Worm (Caenorhabditis elegans) whole organism, L3 larva: ENCODE data around the gene H04D03.7.

ENCODE experiments used
- elt-3 ChIP-seq, 3 experiments: fragments of 150-350 bp in 1 of 3; sonication (generic microtip) in 2 of 3; optimal IDR thresholded peaks; 2 replicates in 2 of 3; 4 replicates in 1 of 3; lab custom pipeline; 2014 to 2017; ENCODE audit warnings: missing biosample characterization in 3 of 3, missing genetic modification characterization in 3 of 3
- nhr-12 ChIP-seq: fragments of 150-350 bp; optimal IDR thresholded peaks from 2 replicates; lab custom pipeline; 2014; ENCODE audit warnings: missing biosample characterization, missing genetic modification characterization
- nhr-237 ChIP-seq: fragments of 150-350 bp; optimal IDR thresholded peaks from 2 replicates; lab custom pipeline; 2014; ENCODE audit warnings: missing biosample characterization, missing genetic modification characterization
- nhr-28 ChIP-seq: fragments of 150-350 bp; optimal IDR thresholded peaks from 2 replicates; lab custom pipeline; 2014; ENCODE audit warnings: missing biosample characterization, missing genetic modification characterization
- skn-1 ChIP-seq: fragments of 150-350 bp; optimal IDR thresholded peaks from 2 replicates; lab custom pipeline; 2014; ENCODE audit warnings: missing biosample characterization, missing genetic modification characterization
- unc-62 ChIP-seq: fragments of 150-350 bp; sonication (generic microtip); optimal IDR thresholded peaks from 4 replicates; lab custom pipeline; 2014; ENCODE audit warnings: missing biosample characterization, missing genetic modification reagents, missing genetic modification characterization
- zag-1 ChIP-seq: fragments of 150-350 bp; optimal IDR thresholded peaks from 2 replicates; lab custom pipeline; 2014; ENCODE audit warnings: missing biosample characterization, missing genetic modification characterization

- TF ChIP-seq nhr-28 (tag; lab: Kevin White, UChicago) (no peak), unc-62 (GFP tag; lab: Kevin White, UChicago) (no peak), nhr-237 (no peak), zag-1 (tag; lab: Kevin White, UChicago) (no peak), elt-3 (tag; optimal IDR thresholded peaks at IDR 0.05; lab: Kevin White, UChicago) (no peak), skn-1 (tag; lab: Kevin White, UChicago) (no peak), nhr-12 (no peak)
These were observed at the start of gene H04D03.7 for ce11 chrIII:10446730-10447129.
